Worm (Caenorhabditis elegans) whole organism, early embryonic: ENCODE data around the gene clec-187.

ENCODE experiments used
- aly-1 ChIP-seq: sonication (generic microtip); optimal IDR thresholded peaks from 2 replicates; lab custom pipeline; 2016; ENCODE audit warnings: missing genetic modification characterization, missing compliant biosample characterization
- ama-1 ChIP-seq: fragments of 150-350 bp; optimal IDR thresholded peaks from 2 replicates; lab custom pipeline; 2014
- ceh-13 ChIP-seq: fragments of 200-800 bp; sonication (Bioruptor generic); optimal IDR thresholded peaks from 2 replicates; lab custom pipeline; 2018; ENCODE audit warnings: mild to moderate bottlenecking, missing genetic modification characterization, missing compliant biosample characterization
- ceh-36 ChIP-seq: sonication (generic microtip); optimal IDR thresholded peaks from 2 replicates; lab custom pipeline; 2016; ENCODE audit warnings: missing genetic modification characterization, inconsistent platforms, missing compliant biosample characterization
- ets-7 ChIP-seq: sonication (generic microtip); optimal IDR thresholded peaks from 2 replicates; lab custom pipeline; 2016; ENCODE audit warnings: missing genotype, missing genetic modification characterization, missing compliant biosample characterization
- flt-1 ChIP-seq: fragments of 200-800 bp; sonication (Bioruptor generic); IDR thresholded peaks from 2 replicates; pipeline ENCODE4 v1.3.6; 2022; ENCODE audit warnings: missing genetic modification characterization, missing compliant biosample characterization
- hmbx-1 ChIP-seq: sonication (generic microtip); optimal IDR thresholded peaks from 2 replicates; lab custom pipeline; 2016; ENCODE audit warnings: mild to moderate bottlenecking, missing genetic modification characterization, missing compliant biosample characterization
- hmg-4 ChIP-seq: fragments of 200-800 bp; sonication (Bioruptor generic); optimal IDR thresholded peaks from 2 replicates; lab custom pipeline; 2018; ENCODE audit warnings: mild to moderate bottlenecking, missing genetic modification characterization, missing compliant biosample characterization
- pes-1 ChIP-seq: fragments of 200-800 bp; sonication (Bioruptor generic); IDR thresholded peaks from 2 replicates; pipeline ENCODE4 v1.3.6; 2022; ENCODE audit warnings: missing genetic modification reagents, missing genetic modification characterization, missing compliant biosample characterization
- scrt-1 ChIP-seq: fragments of 200-800 bp; sonication (Bioruptor generic); IDR thresholded peaks from 2 replicates; pipeline ENCODE4 v1.3.6; 2022; ENCODE audit warnings: missing genetic modification characterization, missing compliant biosample characterization
- sea-1 ChIP-seq: fragments of 200-800 bp; sonication (Bioruptor generic); conservative IDR thresholded peaks from 2 replicates; pipeline ENCODE4 v1.3.6; 2022; ENCODE audit warnings: missing genetic modification characterization, missing compliant biosample characterization
- tbx-11 ChIP-seq: fragments of 200-800 bp; sonication (Bioruptor generic); IDR thresholded peaks from 2 replicates; pipeline ENCODE4 v1.3.6; 2022; ENCODE audit warnings: missing genetic modification characterization, missing compliant biosample characterization
- tbx-37 ChIP-seq: fragments of 200-800 bp; sonication (Bioruptor generic); conservative IDR thresholded peaks from 2 replicates; pipeline ENCODE4 v1.3.6; 2022; ENCODE audit warnings: missing genetic modification reagents, missing genetic modification characterization, missing compliant biosample characterization
- tra-4 ChIP-seq: sonication (generic microtip); optimal IDR thresholded peaks from 2 replicates; lab custom pipeline; 2017; ENCODE audit warnings: missing genetic modification characterization, missing compliant biosample characterization

DNA sequence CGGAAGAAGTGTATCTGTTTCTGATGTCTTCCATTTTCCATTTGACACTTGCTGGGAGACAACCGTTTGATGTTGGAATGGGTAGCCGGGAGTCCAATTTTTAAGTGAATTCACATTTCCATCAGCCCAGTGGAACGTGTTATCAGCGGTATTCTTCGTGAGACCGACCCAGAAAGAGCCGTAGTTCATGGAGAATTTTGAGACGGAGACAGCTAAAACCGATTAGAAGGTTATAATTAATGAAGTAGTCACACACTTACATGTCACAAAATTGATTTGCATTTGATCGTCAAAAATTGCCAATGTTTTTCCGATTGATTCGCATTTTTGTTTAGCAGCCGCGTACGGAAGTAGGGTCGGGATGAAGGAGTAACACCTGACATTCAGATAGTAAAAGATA lies 1.9 kb downstream of the clec-187 start:
- TF ChIP-seq ama-1 (lab: Kevin White, UChicago) (no peak), tbx-11 (no peak), sea-1 (GFP tag; lab: Robert Waterston, UW) (no peak), tbx-37 (GFP tag; lab: Robert Waterston, UW) (no peak), ceh-36 (no peak), flt-1 (GFP tag; lab: Robert Waterston, UW) (no peak), tra-4 (no peak), aly-1 (no peak), pes-1 (GFP tag; lab: Robert Waterston, UW) (no peak), scrt-1 (GFP tag; lab: Robert Waterston, UW) (no peak), ceh-13 (no peak), hmbx-1 (tag; lab: Kevin White, UChicago) (no peak), hmg-4 (GFP tag; lab: Kevin White, UChicago) (no peak), ets-7 (tag; lab: Kevin White, UChicago) (no peak)
